Worm (Caenorhabditis elegans): ENCODE data around the gene F01F1.3.

DNA sequence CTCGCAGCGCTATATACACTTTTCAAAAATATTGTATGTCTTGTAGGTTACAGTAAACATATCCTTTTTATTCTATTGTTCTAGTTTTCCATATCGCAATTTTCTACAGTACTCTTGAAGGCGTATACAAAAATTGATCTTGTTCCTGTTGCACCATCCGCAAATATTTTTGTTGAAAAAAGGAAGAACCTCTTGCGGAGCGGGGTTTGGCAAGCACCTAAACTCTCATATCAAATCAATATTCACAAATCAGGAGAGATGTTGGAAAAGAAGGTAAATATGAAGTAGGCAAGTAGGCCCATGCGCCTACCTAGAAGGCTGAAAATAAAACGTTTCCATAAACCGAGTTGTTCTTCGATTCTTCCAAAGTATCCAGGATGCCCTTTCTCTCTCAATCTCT, 12.3 kb downstream of the F01F1.3 start, which contains the start of gene C28H8.5:
- TF ChIP-seq nhr-12 (tag; optimal IDR thresholded peaks at IDR 0.05) (no peak), nhr-77 (tag; optimal IDR thresholded peaks at IDR 0.05) (no peak), nhr-237 (tag; optimal IDR thresholded peaks at IDR 0.05) (no peak), skn-1 (tag; optimal IDR thresholded peaks at IDR 0.05) (no peak), ztf-11 (tag; optimal IDR thresholded peaks at IDR 0.05) (no peak), snpc-4 (tag; optimal IDR thresholded peaks at IDR 0.05) (no peak), nfya-1 (tag; optimal IDR thresholded peaks at IDR 0.05; ENCODE audit: insufficient read depth) (no peak), pha-4 (tag; optimal IDR thresholded peaks at IDR 0.05) (no peak), fkh-10 (GFP tag; optimal IDR thresholded peaks at IDR 0.05) (no peak), nhr-76 (tag; optimal IDR thresholded peaks at IDR 0.05) (no peak)

All from whole organism, L3 larva.